Fruit fly (Drosophila melanogaster) whole organism, prepupa: ENCODE data around the gene CG33490.

ENCODE experiments used
- CG10631 ChIP-seq: fragments of 200-800 bp; sonication (Bioruptor generic); optimal IDR thresholded peaks from 2 replicates; lab custom pipeline; 2016; ENCODE audit warnings: missing biosample characterization, missing genetic modification characterization
- Eip78C ChIP-seq: fragments of 200-800 bp; sonication (Bioruptor generic); peaks from one replicate; lab custom pipeline; 2016; ENCODE audit warnings: missing biosample characterization, missing genetic modification characterization
- Eip93F ChIP-seq: fragments of 200-800 bp; sonication (Bioruptor generic); optimal IDR thresholded peaks from 2 replicates; lab custom pipeline; 2016; ENCODE audit warnings: missing biosample characterization, mild to moderate bottlenecking, missing genetic modification characterization
- Hr38 ChIP-seq: sonication (Bioruptor generic); optimal IDR thresholded peaks from 2 replicates; lab custom pipeline; 2016; ENCODE audit warnings: missing biosample characterization, missing genetic modification characterization
- Lpt ChIP-seq: fragments of 200-800 bp; sonication (Bioruptor generic); optimal IDR thresholded peaks from 3 replicates; lab custom pipeline; 2016; ENCODE audit warnings: missing biosample characterization, missing genetic modification characterization
- eg ChIP-seq: fragments of 200-800 bp; sonication (Bioruptor generic); IDR thresholded peaks from 3 replicates; pipeline ENCODE4 v1.3.6; 2022; ENCODE audit warnings: missing biosample characterization, missing genetic modification characterization
- esn ChIP-seq: fragments of 200-800 bp; sonication (Bioruptor generic); optimal IDR thresholded peaks from 2 replicates; lab custom pipeline; 2016; ENCODE audit warnings: missing biosample characterization, mild to moderate bottlenecking, missing genetic modification characterization, moderate library complexity
- topi ChIP-seq: fragments of 200-800 bp; sonication (Bioruptor generic); optimal IDR thresholded peaks from 3 replicates; lab custom pipeline; 2016; ENCODE audit warnings: missing biosample characterization, missing genetic modification characterization

- TF ChIP-seq Eip78C (no peak), esn (GFP tag; lab: Kevin White, UChicago) (no peak), eg (no peak), Eip93F (GFP tag; lab: Kevin White, UChicago) (no peak), Lpt (GFP tag; lab: Kevin White, UChicago) (no peak), Hr38 (GFP tag; lab: Kevin White, UChicago) (no peak), CG10631 (no peak), topi (GFP tag; lab: Kevin White, UChicago) (no peak)
Observed at dm6 chr3L:11548009-11548408, 26.5 kb downstream of the CG33490 start.
